Fruit fly (Drosophila melanogaster): ENCODE data around the gene ema.

ema gene

dm6 chr3R:16483877-16484417 is 42.5 kb upstream of the ema start, which contains the start of gene Der-2:
TSS of gene Der-2 (minus strand) at chr3R:16484223.
- no peak for TF ChIP-seq brk (GFP tag; optimal IDR thresholded peaks at IDR 0.05)
- TF ChIP-seq dmrt93B (GFP tag; optimal IDR thresholded peaks at IDR 0.05) = no peak
- peak; percentile 12 for TF ChIP-seq h (GFP tag; optimal IDR thresholded peaks at IDR 0.05)
- no peak for TF ChIP-seq usp (GFP tag; optimal IDR thresholded peaks at IDR 0.05)
- TF ChIP-seq Hr83 (GFP tag; optimal IDR thresholded peaks at IDR 0.05; ENCODE audit: poor library complexity, severe bottlenecking) = peak; percentile 68

dm6 chr3R:16482276-16482675 is 40.8 kb upstream of the ema start, which contains the start of gene Sdhaf3:
TSS of gene Sdhaf3 (minus strand) at chr3R:16482452.
- TF ChIP-seq lola (GFP tag; optimal IDR thresholded peaks at IDR 0.05) (no peak), fru (GFP tag; optimal IDR thresholded peaks at IDR 0.05) (no peak), HLH106 (tag; optimal IDR thresholded peaks at IDR 0.05) (no peak), foxo (GFP tag; optimal IDR thresholded peaks at IDR 0.05) (no peak), tai (GFP tag; optimal IDR thresholded peaks at IDR 0.05) (no peak), br (GFP tag; optimal IDR thresholded peaks at IDR 0.05) (no peak), Jra (GFP tag; optimal IDR thresholded peaks at IDR 0.05) (no peak), pan (optimal IDR thresholded peaks at IDR 0.05) (no peak), dmrt93B (GFP tag; optimal IDR thresholded peaks at IDR 0.05) (no peak), sv (GFP tag; optimal IDR thresholded peaks at IDR 0.05) (no peak), rgr (GFP tag; optimal IDR thresholded peaks at IDR 0.05) (no peak), dsf (GFP tag; optimal IDR thresholded peaks at IDR 0.05; ENCODE audit: borderline replicate concordance) (no peak), jim (GFP tag; optimal IDR thresholded peaks at IDR 0.05) (no peak), CG32264 (GFP tag; optimal IDR thresholded peaks at IDR 0.05) (peak; percentile 0), Myc (optimal IDR thresholded peaks at IDR 0.05) (no peak), Hr78 (GFP tag; optimal IDR thresholded peaks at IDR 0.05) (no peak), h (GFP tag; optimal IDR thresholded peaks at IDR 0.05) (no peak), Dif (GFP tag; optimal IDR thresholded peaks at IDR 0.05; ENCODE audit: partially characterized antibody) (no peak), ey (GFP tag; optimal IDR thresholded peaks at IDR 0.05) (no peak), sage (GFP tag; optimal IDR thresholded peaks at IDR 0.05) (peak; percentile 38), OdsH (GFP tag; optimal IDR thresholded peaks at IDR 0.05) (peak; percentile 3), Vsx2 (GFP tag; optimal IDR thresholded peaks at IDR 0.05; ENCODE audit: partially characterized antibody) (no peak), Mio (GFP tag; optimal IDR thresholded peaks at IDR 0.05) (no peak), CG9705 (GFP tag; optimal IDR thresholded peaks at IDR 0.05) (no peak), psq (GFP tag; optimal IDR thresholded peaks at IDR 0.05) (no peak)

- TF ChIP-seq HLH106 (tag; optimal IDR thresholded peaks at IDR 0.05) (no peak), foxo (GFP tag; optimal IDR thresholded peaks at IDR 0.05) (no peak), Myc (optimal IDR thresholded peaks at IDR 0.05) (no peak), Hr83 (GFP tag; optimal IDR thresholded peaks at IDR 0.05; ENCODE audit: poor library complexity, severe bottlenecking) (no peak), psq (GFP tag; optimal IDR thresholded peaks at IDR 0.05) (no peak), Dif (GFP tag; optimal IDR thresholded peaks at IDR 0.05; ENCODE audit: partially characterized antibody) (no peak), Rel (GFP tag; optimal IDR thresholded peaks at IDR 0.05) (no peak), Rel (tag; optimal IDR thresholded peaks at IDR 0.05) (no peak)
Observed at dm6 chr3R:16480995-16481394, 39.5 kb upstream of the ema start, which contains the start of gene Dhfr. TSS of gene Dhfr (plus strand) at chr3R:16481167.

- TF ChIP-seq Abd-B (GFP tag; optimal IDR thresholded peaks at IDR 0.05) (no peak), fru (GFP tag; optimal IDR thresholded peaks at IDR 0.05) (no peak), Rel (GFP tag; optimal IDR thresholded peaks at IDR 0.05) (no peak), Rel (tag; optimal IDR thresholded peaks at IDR 0.05) (no peak), sage (GFP tag; optimal IDR thresholded peaks at IDR 0.05) (no peak)
Observed at dm6 chr3R:16477033-16477432, 35.6 kb upstream of the ema start, which contains the start of gene Gyc89Db. TSS of gene Gyc89Db (plus strand) at chr3R:16477110.

dm6 chr3R:16476472-16476871 is 35.0 kb upstream of the ema start:
- TF ChIP-seq br (GFP tag; optimal IDR thresholded peaks at IDR 0.05) = no peak
- no peak for TF ChIP-seq CrebA (GFP tag; optimal IDR thresholded peaks at IDR 0.05; ENCODE audit: borderline replicate concordance)
- no peak for TF ChIP-seq rgr (GFP tag; optimal IDR thresholded peaks at IDR 0.05)
- TF ChIP-seq CG32264 (GFP tag; optimal IDR thresholded peaks at IDR 0.05) = no peak
- no peak for TF ChIP-seq Hr78 (GFP tag; optimal IDR thresholded peaks at IDR 0.05)
- TF ChIP-seq HLH106 (tag; optimal IDR thresholded peaks at IDR 0.05) = no peak
- TF ChIP-seq Vsx2 (GFP tag; optimal IDR thresholded peaks at IDR 0.05; ENCODE audit: partially characterized antibody) = no peak
- no peak for TF ChIP-seq tai (GFP tag; optimal IDR thresholded peaks at IDR 0.05)
- TF ChIP-seq N (GFP tag; optimal IDR thresholded peaks at IDR 0.05) = no peak
- TF ChIP-seq Myc (optimal IDR thresholded peaks at IDR 0.05) = no peak
- TF ChIP-seq foxo (GFP tag; optimal IDR thresholded peaks at IDR 0.05) = no peak
- TF ChIP-seq CG9705 (GFP tag; optimal IDR thresholded peaks at IDR 0.05) = no peak
- TF ChIP-seq GATAd (GFP tag; optimal IDR thresholded peaks at IDR 0.05) = no peak
- no peak for TF ChIP-seq brk (GFP tag; optimal IDR thresholded peaks at IDR 0.05)
- TF ChIP-seq Abd-B (GFP tag; optimal IDR thresholded peaks at IDR 0.05) = no peak
- TF ChIP-seq dmrt93B (GFP tag; optimal IDR thresholded peaks at IDR 0.05) = no peak
- TF ChIP-seq woc (GFP tag; optimal IDR thresholded peaks at IDR 0.05) = no peak
- no peak for TF ChIP-seq Rel (GFP tag; optimal IDR thresholded peaks at IDR 0.05)
- TF ChIP-seq Rel (tag; optimal IDR thresholded peaks at IDR 0.05) = no peak
- TF ChIP-seq usp (GFP tag; optimal IDR thresholded peaks at IDR 0.05) = no peak

Data from whole organism, wandering third instar larva.